Fruit fly (Drosophila melanogaster): ENCODE data around the gene CG1486.
A peak's percentile ranks its signal among the peaks of the same experiment; 100 is the strongest.

Gene CG1486

DNA sequence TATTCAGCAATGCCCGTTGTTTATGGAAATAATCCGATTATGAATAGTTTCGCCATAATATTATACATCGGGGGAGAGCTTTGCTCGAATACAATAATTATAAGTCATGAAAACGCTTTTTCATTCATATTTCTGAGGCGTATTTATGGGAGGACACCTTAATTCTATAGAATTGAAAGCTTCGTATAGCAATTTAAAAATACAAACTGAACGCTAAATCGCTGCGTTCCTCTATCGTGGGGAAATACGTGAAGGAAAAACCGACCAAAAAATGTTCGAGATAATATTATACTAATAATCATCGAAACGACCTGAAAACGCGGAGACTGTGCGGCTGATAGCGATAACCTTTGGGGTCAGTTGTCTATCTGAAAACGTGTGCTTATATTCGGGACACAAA lies 47.4 kb upstream of the CG1486 start:
- TF ChIP-seq svp (GFP tag) (peak; percentile 82), OdsH (GFP tag; optimal IDR thresholded peaks at IDR 0.05) (no peak), CG15336 (GFP tag; IDR thresholded peaks at IDR 0.05) (no peak)

dm6 chrX:21279311-21279890 lies 44.4 kb upstream of the CG1486 start:
- TF ChIP-seq CG6854 (GFP tag; optimal IDR thresholded peaks at IDR 0.05) (no peak), CG10669 (GFP tag; optimal IDR thresholded peaks at IDR 0.05) (peak; percentile 31), Eip93F (GFP tag; optimal IDR thresholded peaks at IDR 0.05) (no peak), OdsH (GFP tag; optimal IDR thresholded peaks at IDR 0.05) (peak; percentile 14), dsx (GFP tag; optimal IDR thresholded peaks at IDR 0.05; ENCODE audit: poor library complexity, severe bottlenecking) (peak; percentile 1), CG16779 (tag; optimal IDR thresholded peaks at IDR 0.05) (no peak), spab (GFP tag; optimal IDR thresholded peaks at IDR 0.05) (peak; percentile 27), Blimp-1 (GFP tag; optimal IDR thresholded peaks at IDR 0.05) (no peak), CG4318 (GFP tag; optimal IDR thresholded peaks at IDR 0.05) (peak; percentile 27), CG8319 (GFP tag; optimal IDR thresholded peaks at IDR 0.05) (peak; percentile 77), Hr4 (GFP tag; optimal IDR thresholded peaks at IDR 0.05) (peak; percentile 4), CG3032 (tag; optimal IDR thresholded peaks at IDR 0.05) (no peak), achi (GFP tag; optimal IDR thresholded peaks at IDR 0.05) (peak; percentile 36), CG1621 (tag; optimal IDR thresholded peaks at IDR 0.05) (no peak), acj6 (GFP tag; optimal IDR thresholded peaks at IDR 0.05) (peak; percentile 18), cyc (GFP tag; optimal IDR thresholded peaks at IDR 0.05) (no peak), CG11294 (GFP tag; IDR thresholded peaks at IDR 0.05) (0 out of 2 replicates have a peak, but pooled peaks have one; percentile 10), Smox (GFP tag; optimal IDR thresholded peaks at IDR 0.05) (no peak), Met (GFP tag; optimal IDR thresholded peaks at IDR 0.05) (peak; percentile 2), Sox15 (GFP tag; optimal IDR thresholded peaks at IDR 0.05) (no peak), Sox102F (GFP tag; optimal IDR thresholded peaks at IDR 0.05) (no peak), Sox14 (GFP tag; optimal IDR thresholded peaks at IDR 0.05) (peak; percentile 22), Ets96B (tag; optimal IDR thresholded peaks at IDR 0.05) (peak; percentile 21), lz (GFP tag; optimal IDR thresholded peaks at IDR 0.05) (peak; percentile 3), Hr39 (GFP tag; optimal IDR thresholded peaks at IDR 0.05) (peak; percentile 15), CG34406 (GFP tag; optimal IDR thresholded peaks at IDR 0.05) (no peak), CG7368 (GFP tag; optimal IDR thresholded peaks at IDR 0.05) (no peak), eg (GFP tag; IDR thresholded peaks at IDR 0.05) (0 out of 3 replicates have a peak, but pooled peaks have one; percentile 16), Eip75B (GFP tag; optimal IDR thresholded peaks at IDR 0.05) (peak; percentile 12), svp (GFP tag) (peak; percentile 47), CG11762 (GFP tag; optimal IDR thresholded peaks at IDR 0.05; ENCODE audit: insufficient read depth) (no peak), Ets21C (GFP tag; optimal IDR thresholded peaks at IDR 0.05) (no peak), vri (GFP tag; optimal IDR thresholded peaks at IDR 0.05) (no peak), Eip78C (GFP tag) (peak; percentile 76), fd59A (GFP tag; optimal IDR thresholded peaks at IDR 0.05) (peak; percentile 22), fd85E (GFP tag; optimal IDR thresholded peaks at IDR 0.05) (no peak), CG3919 (GFP tag; optimal IDR thresholded peaks at IDR 0.05) (peak; percentile 23), topi (GFP tag; optimal IDR thresholded peaks at IDR 0.05) (no peak), ss (GFP tag; optimal IDR thresholded peaks at IDR 0.05) (peak in 1 of 2 experiments; percentile 65), Gug (GFP tag; IDR thresholded peaks at IDR 0.05) (no peak), Lpt (GFP tag; optimal IDR thresholded peaks at IDR 0.05) (no peak), CG10631 (GFP tag; optimal IDR thresholded peaks at IDR 0.05) (peak; percentile 14), CG9139 (GFP tag; optimal IDR thresholded peaks at IDR 0.05) (no peak), dac (GFP tag; optimal IDR thresholded peaks at IDR 0.05) (no peak), fkh (GFP tag; optimal IDR thresholded peaks at IDR 0.05) (no peak), net (GFP tag; optimal IDR thresholded peaks at IDR 0.05) (no peak), CG6808 (GFP tag; optimal IDR thresholded peaks at IDR 0.05) (no peak), salr (GFP tag; optimal IDR thresholded peaks at IDR 0.05) (no peak)

Data from whole organism, prepupa.